Fruit fly (Drosophila melanogaster) whole organism, adult: Measurements from ENCODE around the gene ng2.
A peak's percentile ranks its signal among the peaks of the same experiment; 100 is the strongest.

ENCODE experiments used
- CG11617 ChIP-seq: fragments of 200-800 bp; sonication (Bioruptor generic); optimal IDR thresholded peaks from 2 replicates; lab custom pipeline; 2017; ENCODE audit warnings: mild to moderate bottlenecking, missing biosample characterization, missing genetic modification reagents, missing genetic modification characterization
- CG12768 ChIP-seq: fragments of 200-800 bp; sonication (Bioruptor generic); optimal IDR thresholded peaks from 2 replicates; lab custom pipeline; 2017; ENCODE audit warnings: missing biosample characterization, missing genetic modification characterization, mild to moderate bottlenecking, moderate library complexity, missing genetic modification reagents
- CG14711 ChIP-seq: fragments of 200-800 bp; sonication (Bioruptor generic); optimal IDR thresholded peaks from 2 replicates; lab custom pipeline; 2018; ENCODE audit warnings: missing biosample characterization, mild to moderate bottlenecking, missing genetic modification characterization, moderate library complexity
- CG1620 ChIP-seq: fragments of 200-800 bp; sonication (Bioruptor generic); optimal IDR thresholded peaks from 2 replicates; lab custom pipeline; 2016; ENCODE audit warnings: missing biosample characterization, missing genetic modification characterization
- CG33017 ChIP-seq: fragments of 200-800 bp; sonication (Bioruptor generic); optimal IDR thresholded peaks from 2 replicates; lab custom pipeline; 2018; ENCODE audit warnings: missing biosample characterization, mild to moderate bottlenecking, missing genetic modification characterization, moderate library complexity
- CG5204 ChIP-seq: fragments of 200-800 bp; sonication (Bioruptor generic); optimal IDR thresholded peaks from 2 replicates; lab custom pipeline; 2016; ENCODE audit warnings: missing biosample characterization, missing genetic modification characterization
- CG7045 ChIP-seq: fragments of 200-800 bp; sonication (Bioruptor generic); optimal IDR thresholded peaks from 2 replicates; lab custom pipeline; 2017; ENCODE audit warnings: missing biosample characterization, mild to moderate bottlenecking, missing genetic modification characterization
- CG7101 ChIP-seq: fragments of 200-800 bp; sonication (Bioruptor generic); optimal IDR thresholded peaks from 2 replicates; lab custom pipeline; 2018; ENCODE audit warnings: missing biosample characterization, mild to moderate bottlenecking, missing genetic modification characterization, moderate library complexity
- Clk ChIP-seq: fragments of 200-800 bp; sonication (Bioruptor generic); optimal IDR thresholded peaks from 2 replicates; lab custom pipeline; 2017; ENCODE audit warnings: missing biosample characterization, missing genetic modification characterization
- Crg-1 ChIP-seq: fragments of 200-800 bp; sonication (Bioruptor generic); optimal IDR thresholded peaks from 2 replicates; lab custom pipeline; 2016; ENCODE audit warnings: missing biosample characterization, missing genetic modification characterization
- Hr96 ChIP-seq: fragments of 200-800 bp; sonication (Bioruptor generic); optimal IDR thresholded peaks from 2 replicates; lab custom pipeline; 2016; ENCODE audit warnings: missing biosample characterization, missing genetic modification characterization
- bab1 ChIP-seq: fragments of 200-800 bp; sonication (Bioruptor generic); optimal IDR thresholded peaks from 3 replicates; lab custom pipeline; 2019; ENCODE audit warnings: missing biosample characterization, mild to moderate bottlenecking, missing genetic modification characterization, moderate library complexity
- cic ChIP-seq: fragments of 200-800 bp; sonication (Bioruptor generic); optimal IDR thresholded peaks from 2 replicates; lab custom pipeline; 2017; ENCODE audit warnings: missing biosample characterization, mild to moderate bottlenecking, missing genetic modification characterization, moderate library complexity
- kay ChIP-seq: fragments of 200-800 bp; sonication (Bioruptor generic); peaks from one replicate; lab custom pipeline; 2016; ENCODE audit warnings: missing biosample characterization, missing genetic modification characterization, borderline replicate concordance
- ovo ChIP-seq: fragments of 200-800 bp; sonication (Bioruptor generic); optimal IDR thresholded peaks from 2 replicates; lab custom pipeline; 2016; ENCODE audit warnings: missing biosample characterization, missing genetic modification characterization
- pad ChIP-seq: fragments of 200-800 bp; sonication (Bioruptor generic); optimal IDR thresholded peaks from 3 replicates; lab custom pipeline; 2017; ENCODE audit warnings: missing biosample characterization, missing genetic modification characterization, mild to moderate bottlenecking, moderate library complexity, missing genetic modification reagents
- tj ChIP-seq: fragments of 200-800 bp; sonication (Bioruptor generic); optimal IDR thresholded peaks from 3 replicates; lab custom pipeline; 2017; ENCODE audit warnings: missing biosample characterization, mild to moderate bottlenecking, missing genetic modification characterization, moderate library complexity
- toe ChIP-seq: fragments of 200-800 bp; sonication (Bioruptor generic); optimal IDR thresholded peaks from 2 replicates; lab custom pipeline; 2016; ENCODE audit warnings: missing biosample characterization, missing genetic modification characterization

The ng2 gene

dm6 chrX:3236586-3236985 is 3.8 kb downstream of the ng2 start, which contains the start of gene CG14265:
TSS of gene CG14265 (minus strand) at chrX:3236686.
- TF ChIP-seq Clk (no peak), kay (no peak), CG5204 (no peak), bab1 (GFP tag; lab: Kevin White, UChicago) (no peak), toe (GFP tag; lab: Kevin White, UChicago) (no peak), CG14711 (tag; lab: Kevin White, UChicago) (no peak), CG7045 (GFP tag; lab: Kevin White, UChicago) (no peak), CG33017 (tag; lab: Kevin White, UChicago) (no peak), CG12768 (GFP tag; lab: Kevin White, UChicago) (no peak), ovo (GFP tag; lab: Kevin White, UChicago) (no peak), Crg-1 (GFP tag; lab: Kevin White, UChicago) (no peak), pad (GFP tag; lab: Kevin White, UChicago) (no peak), Hr96 (GFP tag; lab: Kevin White, UChicago) (no peak)

- TF ChIP-seq cic (no peak), CG33017 (tag; lab: Kevin White, UChicago) (no peak), Hr96 (GFP tag; lab: Kevin White, UChicago) (no peak), CG1620 (GFP tag; lab: Kevin White, UChicago) (no peak), ovo (GFP tag; lab: Kevin White, UChicago) (no peak), CG11617 (GFP tag; lab: Kevin White, UChicago) (no peak), bab1 (GFP tag; lab: Kevin White, UChicago) (no peak)
Observed at dm6 chrX:3233683-3234082, 6.7 kb downstream of the ng2 start.

dm6 chrX:3205887-3206794 is 34.2 kb downstream of the ng2 start:
- TF ChIP-seq CG7045 (GFP tag; lab: Kevin White, UChicago) (peak; percentile 6), tj (GFP tag; lab: Kevin White, UChicago) (no peak), CG5204 (peak; percentile 11), ovo (GFP tag; lab: Kevin White, UChicago) (no peak), CG7101 (peak; percentile 15), CG14711 (tag; lab: Kevin White, UChicago) (peak; percentile 29), kay (no peak), CG11617 (GFP tag; lab: Kevin White, UChicago) (no peak), Clk (no peak), cic (no peak)

dm6 chrX:3193774-3194173 is 46.6 kb downstream of the ng2 start:
- TF ChIP-seq Crg-1 (GFP tag; lab: Kevin White, UChicago) (no peak), Clk (no peak), CG11617 (GFP tag; lab: Kevin White, UChicago) (no peak)

- no peak for TF ChIP-seq CG11617 (GFP tag; lab: Kevin White, UChicago)
- no peak for TF ChIP-seq CG1620 (GFP tag; lab: Kevin White, UChicago)
- TF ChIP-seq bab1 (GFP tag; lab: Kevin White, UChicago): no peak
- no peak for TF ChIP-seq CG12768 (GFP tag; lab: Kevin White, UChicago)
- TF ChIP-seq Clk: no peak
- TF ChIP-seq pad (GFP tag; lab: Kevin White, UChicago): no peak
- no peak for TF ChIP-seq CG5204
- TF ChIP-seq cic: no peak
- TF ChIP-seq Crg-1 (GFP tag; lab: Kevin White, UChicago): no peak
Observed at dm6 chrX:3192301-3192700, 48.1 kb downstream of the ng2 start.

- peak; percentile 16 for TF ChIP-seq tj (GFP tag; lab: Kevin White, UChicago)
- TF ChIP-seq CG33017 (tag; lab: Kevin White, UChicago): no peak
- no peak for TF ChIP-seq cic
Observed at dm6 chrX:3190837-3191458, 49.4 kb downstream of the ng2 start.
